Fruit fly (Drosophila melanogaster): ENCODE data around the gene CG33500.
A peak's percentile ranks its signal among the peaks of the same experiment; 100 is the strongest.

Gene CG33500

DNA sequence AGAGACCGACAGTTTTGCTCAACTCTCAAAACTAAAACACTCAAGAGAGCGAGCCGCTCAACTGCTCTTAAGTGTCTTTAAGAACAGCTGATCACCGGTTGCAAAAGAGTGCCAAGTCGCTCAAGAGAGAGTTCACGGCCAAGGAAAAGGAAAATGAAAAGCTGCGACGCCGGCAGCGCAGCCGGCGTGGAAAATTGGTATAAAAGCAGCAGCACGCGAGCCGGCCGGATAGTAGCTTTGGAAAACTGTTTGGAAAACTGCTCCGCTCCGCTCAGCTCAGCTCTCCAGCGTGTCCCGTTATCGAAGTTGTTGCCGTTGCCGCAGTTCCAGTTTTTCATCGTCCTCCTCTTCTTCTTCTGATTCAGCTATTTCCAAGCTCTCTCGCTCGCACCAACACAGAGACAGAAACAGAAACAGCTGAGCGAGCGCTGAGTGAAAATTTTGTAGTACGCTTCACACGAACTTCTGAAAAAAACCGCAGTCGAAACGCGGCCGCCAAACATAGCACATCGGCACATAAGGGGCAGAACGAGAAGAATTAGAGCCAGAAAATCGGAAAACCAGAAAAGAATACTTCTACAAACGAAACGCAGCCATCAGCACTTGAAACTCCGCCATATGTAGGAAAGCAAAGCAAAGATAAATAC, 21.0 kb upstream of the CG33500 start, which contains the start of gene chrb (continued):
- TF ChIP-seq Blimp-1 (GFP tag; optimal IDR thresholded peaks at IDR 0.05) (peak; percentile 56), CG10209 (GFP tag; optimal IDR thresholded peaks at IDR 0.05) (peak; percentile 43), Neu2 (GFP tag; optimal IDR thresholded peaks at IDR 0.05; ENCODE audit: borderline replicate concordance) (no peak), luna (GFP tag; optimal IDR thresholded peaks at IDR 0.05) (no peak), CG9609 (GFP tag; optimal IDR thresholded peaks at IDR 0.05) (peak; percentile 33), NFAT (GFP tag; IDR thresholded peaks at IDR 0.05) (0 out of 2 replicates have a peak, but pooled peaks have one; percentile 26), trem (tag; optimal IDR thresholded peaks at IDR 0.05) (peak; percentile 27), ham (GFP tag; IDR thresholded peaks at IDR 0.05) (no peak), wdn (GFP tag; IDR thresholded peaks at IDR 0.05) (0 out of 2 replicates have a peak, but pooled peaks have one; percentile 17), tll (GFP tag; optimal IDR thresholded peaks at IDR 0.05) (no peak), Jarid2 (GFP tag; optimal IDR thresholded peaks at IDR 0.05) (peak; percentile 99), CG17328 (GFP tag; IDR thresholded peaks at IDR 0.05) (peak; percentile 67), Fer2 (tag; optimal IDR thresholded peaks at IDR 0.05) (no peak), ab (GFP tag; optimal IDR thresholded peaks at IDR 0.05) (no peak), shn (GFP tag; optimal IDR thresholded peaks at IDR 0.05) (peak; percentile 30), sqz (GFP tag; optimal IDR thresholded peaks at IDR 0.05) (peak; percentile 93), jing (GFP tag; optimal IDR thresholded peaks at IDR 0.05) (no peak), CG7372 (GFP tag; IDR thresholded peaks at IDR 0.05) (no peak), CG34422 (GFP tag; IDR thresholded peaks at IDR 0.05) (peak; percentile 91; the same call in 1 of the 3 replicates), Hr78 (GFP tag; optimal IDR thresholded peaks at IDR 0.05) (peak in 1 of 2 experiments; percentile 86), kah (GFP tag; optimal IDR thresholded peaks at IDR 0.05) (peak; percentile 62), Dad (GFP tag; optimal IDR thresholded peaks at IDR 0.05) (peak; percentile 36), CG7271 (tag; optimal IDR thresholded peaks at IDR 0.05) (no peak), ERR (GFP tag; optimal IDR thresholded peaks at IDR 0.05) (no peak), CG4707 (GFP tag; optimal IDR thresholded peaks at IDR 0.05) (peak; percentile 67), CG17568 (GFP tag; optimal IDR thresholded peaks at IDR 0.05) (peak; percentile 69), HmgD (GFP tag; optimal IDR thresholded peaks at IDR 0.05) (peak; percentile 81), CG4404 (GFP tag; IDR thresholded peaks at IDR 0.05) (no peak), CG12942 (GFP tag; optimal IDR thresholded peaks at IDR 0.05) (no peak), CG6272 (GFP tag; IDR thresholded peaks at IDR 0.05) (no peak), Lhr (GFP tag; optimal IDR thresholded peaks at IDR 0.05) (no peak), ase (GFP tag; IDR thresholded peaks at IDR 0.05) (no peak), B-H1 (GFP tag; IDR thresholded peaks at IDR 0.05) (no peak), CG2199 (GFP tag; IDR thresholded peaks at IDR 0.05) (peak; percentile 87; the same call in 1 of the 3 replicates), CG13775 (GFP tag; optimal IDR thresholded peaks at IDR 0.05) (peak; percentile 51), al (GFP tag; IDR thresholded peaks at IDR 0.05) (no peak), Doc2 (GFP tag; IDR thresholded peaks at IDR 0.05) (no peak), CG11560 (tag; IDR thresholded peaks at IDR 0.05) (no peak), disco-r (GFP tag; optimal IDR thresholded peaks at IDR 0.05) (peak; percentile 4), nerfin-2 (GFP tag; IDR thresholded peaks at IDR 0.05; ENCODE audit: partially characterized antibody) (peak; percentile 51; the same call in 1 of the 2 replicates), abd-A (tag; optimal IDR thresholded peaks at IDR 0.05) (peak; percentile 86), CG10147 (GFP tag; optimal IDR thresholded peaks at IDR 0.05) (peak; percentile 41), H2.0 (GFP tag; IDR thresholded peaks at IDR 0.05) (0 out of 2 replicates have a peak, but pooled peaks have one; percentile 15), D19B (GFP tag; optimal IDR thresholded peaks at IDR 0.05) (no peak), CG12769 (tag; optimal IDR thresholded peaks at IDR 0.05) (peak; percentile 80), Dip2 (GFP tag; IDR thresholded peaks at IDR 0.05) (no peak), esg (GFP tag; conservative IDR thresholded peaks at IDR 0.05) (no peak), CG32772 (GFP tag; IDR thresholded peaks at IDR 0.05) (peak; percentile 21; the same call in 1 of the 2 replicates), Stat92E (GFP tag; optimal IDR thresholded peaks at IDR 0.05) (peak in 1 of 3 experiments; percentile 74)

Measured in whole organism, embryonic.